Worm (Caenorhabditis elegans): ENCODE results near the gene somi-1.

ce11 chrV:13366488-13366887 is 24.7 kb downstream of the somi-1 start:
- no peak for TF ChIP-seq elt-3 (tag; optimal IDR thresholded peaks at IDR 0.05)
- no peak for TF ChIP-seq lin-13 (GFP tag; optimal IDR thresholded peaks at IDR 0.05)
- no peak for TF ChIP-seq zag-1 (tag; optimal IDR thresholded peaks at IDR 0.05)
- no peak for TF ChIP-seq nhr-77 (tag; optimal IDR thresholded peaks at IDR 0.05)
- TF ChIP-seq fos-1 (tag; optimal IDR thresholded peaks at IDR 0.05), result no peak

Data from whole organism, L2 larva.